Fruit fly (Drosophila melanogaster) whole organism, embryonic: Measurements from ENCODE around the gene Fic.
A peak's percentile ranks its signal among the peaks of the same experiment; 100 is the strongest.

Source experiments
- Aef1 ChIP-seq: fragments of 200-800 bp; sonication (Bioruptor generic); IDR thresholded peaks from 3 replicates; pipeline ENCODE4 v1.3.6; 2022; ENCODE audit warnings: missing biosample characterization, missing genetic modification characterization
- Atf6 ChIP-seq: fragments of 200-800 bp; sonication (Bioruptor generic); IDR thresholded peaks from 2 replicates; pipeline ENCODE4 v1.3.6; 2022; ENCODE audit warnings: missing biosample characterization, missing genetic modification characterization
- CG10274 ChIP-seq: fragments of 200-800 bp; sonication (Bioruptor generic); optimal IDR thresholded peaks from 3 replicates; lab custom pipeline; 2017; ENCODE audit warnings: missing biosample characterization, mild to moderate bottlenecking, missing genetic modification characterization
- CG10366 ChIP-seq: fragments of 200-800 bp; sonication (Bioruptor generic); IDR thresholded peaks from 2 replicates; pipeline ENCODE4 v1.3.6; 2022; ENCODE audit warnings: missing biosample characterization, missing genetic modification characterization
- CG10431 ChIP-seq: fragments of 200-800 bp; sonication (Bioruptor generic); optimal IDR thresholded peaks from 3 replicates; lab custom pipeline; 2018; ENCODE audit warnings: missing biosample characterization, mild to moderate bottlenecking, missing genetic modification characterization
- CG12155 ChIP-seq: fragments of 200-800 bp; sonication (Bioruptor generic); optimal IDR thresholded peaks from 3 replicates; lab custom pipeline; 2016; ENCODE audit warnings: missing biosample characterization, missing genetic modification characterization
- CG12769 ChIP-seq: fragments of 200-800 bp; sonication (Bioruptor generic); optimal IDR thresholded peaks from 2 replicates; lab custom pipeline; 2019; ENCODE audit warnings: missing biosample characterization, mild to moderate bottlenecking, missing genetic modification characterization, moderate library complexity
- CG1603 ChIP-seq: fragments of 200-800 bp; sonication (Bioruptor generic); optimal IDR thresholded peaks from 2 replicates; lab custom pipeline; 2019; ENCODE audit warnings: missing biosample characterization, mild to moderate bottlenecking, missing genetic modification characterization, moderate library complexity
- CG17328 ChIP-seq: fragments of 200-800 bp; sonication (Bioruptor generic); IDR thresholded peaks from 2 replicates; pipeline ENCODE4 v1.3.6; 2022; ENCODE audit warnings: missing biosample characterization, missing genetic modification characterization
- CG18476 ChIP-seq: fragments of 200-800 bp; sonication (Bioruptor generic); optimal IDR thresholded peaks from 2 replicates; lab custom pipeline; 2016; ENCODE audit warnings: missing biosample characterization, mild to moderate bottlenecking, missing genetic modification characterization
- CG31365 ChIP-seq: fragments of 200-800 bp; sonication (Bioruptor generic); optimal IDR thresholded peaks from 2 replicates; lab custom pipeline; 2018; ENCODE audit warnings: missing biosample characterization, mild to moderate bottlenecking, missing genetic modification characterization
- CG3407 ChIP-seq: fragments of 200-800 bp; sonication (Bioruptor generic); optimal IDR thresholded peaks from 2 replicates; lab custom pipeline; 2018; ENCODE audit warnings: missing biosample characterization, mild to moderate bottlenecking, missing genetic modification characterization
- CG34224 ChIP-seq: fragments of 200-800 bp; sonication (Bioruptor generic); IDR thresholded peaks from 3 replicates; pipeline ENCODE4 v1.3.6; 2022; ENCODE audit warnings: missing biosample characterization, missing genetic modification characterization; ENCODE audit not compliant: partially characterized antibody
- CG3838 ChIP-seq: fragments of 200-800 bp; sonication (Bioruptor generic); optimal IDR thresholded peaks from 3 replicates; lab custom pipeline; 2016; ENCODE audit warnings: missing biosample characterization, missing genetic modification characterization
- CG4282 ChIP-seq: fragments of 200-800 bp; sonication (Bioruptor generic); optimal IDR thresholded peaks from 2 replicates; lab custom pipeline; 2016; ENCODE audit warnings: missing biosample characterization, missing genetic modification characterization
- CG5245 ChIP-seq: fragments of 200-800 bp; sonication (Bioruptor generic); optimal IDR thresholded peaks from 3 replicates; lab custom pipeline; 2016; ENCODE audit warnings: missing biosample characterization, missing genetic modification characterization
- CG6854 ChIP-seq: fragments of 200-800 bp; sonication (Bioruptor generic); optimal IDR thresholded peaks from 3 replicates; lab custom pipeline; 2017; ENCODE audit warnings: missing biosample characterization, mild to moderate bottlenecking, missing genetic modification characterization
- CG9215 ChIP-seq: fragments of 200-800 bp; sonication (Bioruptor generic); IDR thresholded peaks from 2 replicates; pipeline ENCODE4 v1.3.6; 2022; ENCODE audit warnings: missing biosample characterization, missing genetic modification characterization
- CoRest ChIP-seq: fragments of 200-800 bp; sonication (Bioruptor generic); optimal IDR thresholded peaks from 3 replicates; lab custom pipeline; 2018; ENCODE audit warnings: missing biosample characterization, mild to moderate bottlenecking, missing genetic modification characterization, moderate library complexity
- D19B ChIP-seq: fragments of 200-800 bp; sonication (Bioruptor generic); optimal IDR thresholded peaks from 2 replicates; lab custom pipeline; 2017; ENCODE audit warnings: missing biosample characterization, mild to moderate bottlenecking, missing genetic modification characterization
- E2f1 ChIP-seq: fragments of 200-800 bp; sonication (Bioruptor generic); IDR thresholded peaks from 2 replicates; pipeline ENCODE4 v1.3.6; 2022; ENCODE audit warnings: missing biosample characterization, missing genetic modification characterization
- Gsc ChIP-seq: fragments of 200-800 bp; sonication (Bioruptor generic); IDR thresholded peaks from 2 replicates; pipeline ENCODE4 v1.3.6; 2022; ENCODE audit warnings: missing biosample characterization, missing genetic modification characterization
- Gug ChIP-seq: fragments of 200-800 bp; sonication (Bioruptor generic); IDR thresholded peaks from 4 replicates; pipeline ENCODE4 v1.3.6; 2022; ENCODE audit warnings: missing biosample characterization, missing genetic modification characterization
- MTF-1 ChIP-seq: fragments of 200-800 bp; sonication (Bioruptor generic); optimal IDR thresholded peaks from 2 replicates; lab custom pipeline; 2018; ENCODE audit warnings: missing biosample characterization, mild to moderate bottlenecking, missing genetic modification characterization, borderline replicate concordance
- Myb ChIP-seq: fragments of 200-800 bp; sonication (Bioruptor generic); optimal IDR thresholded peaks from 2 replicates; lab custom pipeline; 2016; ENCODE audit warnings: missing biosample characterization, missing genetic modification characterization
- NC2α ChIP-seq: fragments of 200-800 bp; sonication (Bioruptor generic); optimal IDR thresholded peaks from 2 replicates; lab custom pipeline; 2016; ENCODE audit warnings: missing biosample characterization, missing genetic modification characterization
- NK7.1 ChIP-seq: fragments of 200-800 bp; sonication (Bioruptor generic); optimal IDR thresholded peaks from 3 replicates; lab custom pipeline; 2016; ENCODE audit warnings: missing biosample characterization, missing genetic modification characterization
- Side ChIP-seq: fragments of 200-800 bp; sonication (Bioruptor generic); optimal IDR thresholded peaks from 2 replicates; lab custom pipeline; 2016; ENCODE audit warnings: missing biosample characterization, missing genetic modification characterization
- Six4 ChIP-seq: fragments of 200-800 bp; sonication (Bioruptor generic); optimal IDR thresholded peaks from 2 replicates; lab custom pipeline; 2016; ENCODE audit warnings: missing biosample characterization, missing genetic modification characterization
- Sry-β ChIP-seq: fragments of 200-800 bp; sonication (Bioruptor generic); optimal IDR thresholded peaks from 2 replicates; lab custom pipeline; 2018; ENCODE audit warnings: missing biosample characterization, mild to moderate bottlenecking, missing genetic modification characterization, moderate library complexity
- Vsx1 ChIP-seq: fragments of 200-800 bp; sonication (Bioruptor generic); optimal IDR thresholded peaks from 2 replicates; lab custom pipeline; 2017; ENCODE audit warnings: missing biosample characterization, mild to moderate bottlenecking, missing genetic modification characterization, missing genetic modification reagents
- ab ChIP-seq: fragments of 200-800 bp; sonication (Bioruptor generic); optimal IDR thresholded peaks from 2 replicates; lab custom pipeline; 2016; ENCODE audit warnings: missing biosample characterization, missing genetic modification characterization
- aop ChIP-seq: fragments of 200-800 bp; sonication (Bioruptor generic); IDR thresholded peaks from 2 replicates; pipeline ENCODE4 v1.3.6; 2022; ENCODE audit warnings: missing biosample characterization, missing genetic modification characterization
- ap ChIP-seq: fragments of 200-800 bp; sonication (Bioruptor generic); IDR thresholded peaks from 2 replicates; pipeline ENCODE4 v1.3.6; 2022; ENCODE audit warnings: missing biosample characterization, missing genetic modification characterization
- bowl ChIP-seq: fragments of 200-800 bp; sonication (Bioruptor generic); IDR thresholded peaks from 2 replicates; pipeline ENCODE4 v1.3.6; 2022; ENCODE audit warnings: missing biosample characterization, missing genetic modification characterization
- br ChIP-seq: fragments of >200 bp; optimal IDR thresholded peaks from 2 replicates; lab custom pipeline; 2017
- cwo ChIP-seq: fragments of 200-800 bp; sonication (Bioruptor generic); optimal IDR thresholded peaks from 3 replicates; lab custom pipeline; 2017; ENCODE audit warnings: missing biosample characterization, missing genetic modification characterization, mild to moderate bottlenecking, moderate library complexity, missing genetic modification reagents
- dpn ChIP-seq, 2 experiments: fragments of 200-800 bp; sonication (Bioruptor generic); optimal IDR thresholded peaks; 3 replicates each; lab custom pipeline; 2016; ENCODE audit warnings: missing biosample characterization in 2 of 2, missing genetic modification characterization in 2 of 2
- ewg ChIP-seq: fragments of 200-800 bp; sonication (Bioruptor generic); optimal IDR thresholded peaks from 3 replicates; lab custom pipeline; 2017; ENCODE audit warnings: mild to moderate bottlenecking, missing biosample characterization, missing genetic modification reagents, missing genetic modification characterization
- gsb ChIP-seq: fragments of 200-800 bp; sonication (Bioruptor generic); IDR thresholded peaks from 2 replicates; pipeline ENCODE4 v1.3.6; 2022; ENCODE audit warnings: missing biosample characterization, missing genetic modification characterization
- gsb-n ChIP-seq: fragments of 200-800 bp; sonication (Bioruptor generic); optimal IDR thresholded peaks from 3 replicates; lab custom pipeline; 2018; ENCODE audit warnings: missing biosample characterization, mild to moderate bottlenecking, missing genetic modification characterization
- knrl ChIP-seq: fragments of 200-800 bp; sonication (Bioruptor generic); IDR thresholded peaks from 3 replicates; pipeline ENCODE4 v1.3.6; 2022; ENCODE audit warnings: missing biosample characterization, missing genetic modification characterization; ENCODE audit not compliant: partially characterized antibody
- nerfin-2 ChIP-seq: fragments of 200-800 bp; sonication (Bioruptor generic); IDR thresholded peaks from 2 replicates; pipeline ENCODE4 v1.3.6; 2022; ENCODE audit warnings: missing biosample characterization, missing genetic modification characterization; ENCODE audit not compliant: partially characterized antibody
- nmo ChIP-seq: fragments of 200-800 bp; sonication (Bioruptor generic); optimal IDR thresholded peaks from 2 replicates; lab custom pipeline; 2018; ENCODE audit warnings: missing biosample characterization, mild to moderate bottlenecking, missing genetic modification characterization, moderate library complexity
- onecut ChIP-seq: fragments of 200-800 bp; sonication (Bioruptor generic); IDR thresholded peaks from 2 replicates; pipeline ENCODE4 v1.3.6; 2022; ENCODE audit warnings: missing biosample characterization, missing genetic modification characterization
- unc-4 ChIP-seq: fragments of 200-800 bp; sonication (Bioruptor generic); IDR thresholded peaks from 2 replicates; pipeline ENCODE4 v1.3.6; 2022; ENCODE audit warnings: missing biosample characterization, missing genetic modification characterization; ENCODE audit not compliant: partially characterized antibody
- usp ChIP-seq: fragments of >200 bp; optimal IDR thresholded peaks from 2 replicates; lab custom pipeline; 2017; ENCODE audit warnings: missing biosample characterization, missing genetic modification characterization
- vfl ChIP-seq: fragments of 200-800 bp; sonication (Bioruptor generic); optimal IDR thresholded peaks from 2 replicates; lab custom pipeline; 2016; ENCODE audit warnings: missing biosample characterization, missing genetic modification characterization
- wek ChIP-seq: fragments of 200-800 bp; sonication (Bioruptor generic); optimal IDR thresholded peaks from 3 replicates; lab custom pipeline; 2018; ENCODE audit warnings: missing biosample characterization, mild to moderate bottlenecking, missing genetic modification characterization, moderate library complexity
- zf30C ChIP-seq: fragments of 200-800 bp; sonication (Bioruptor generic); optimal IDR thresholded peaks from 3 replicates; lab custom pipeline; 2018; ENCODE audit warnings: missing biosample characterization, mild to moderate bottlenecking, missing genetic modification characterization

Gene Fic

dm6 chr2L:6455955-6456599 lies 31.9 kb downstream of the Fic start, which contains the start of gene frj (continued):
- TF ChIP-seq Gsc (GFP tag; lab: Robert Waterston, UW), result no peak
- TF ChIP-seq CG17328 (GFP tag; lab: Robert Waterston, UW), result peak; percentile 59
- peak; percentile 33 for TF ChIP-seq ab (GFP tag; lab: Kevin White, UChicago)
- TF ChIP-seq CG10366, result peak; percentile 66
- peak; percentile 38 for TF ChIP-seq Side
- TF ChIP-seq zf30C (GFP tag; lab: Kevin White, UChicago), result no peak
- no peak for TF ChIP-seq ap (GFP tag; lab: Robert Waterston, UW)
- peak; percentile 45 for TF ChIP-seq CG12155 (GFP tag; lab: Kevin White, UChicago)
- 0 out of 2 replicates have a peak, but pooled peaks have one; percentile 32 for TF ChIP-seq E2f1 (GFP tag; lab: Robert Waterston, UW)
- TF ChIP-seq CG12769, result peak; percentile 57
- no peak for TF ChIP-seq NC2α (GFP tag; lab: Kevin White, UChicago)
- TF ChIP-seq Sry-β (GFP tag; lab: Kevin White, UChicago), result no peak
- no peak for TF ChIP-seq CG31365 (tag; lab: Kevin White, UChicago)
- peak; percentile 64 for TF ChIP-seq CG9215
- peak; percentile 4 for TF ChIP-seq D19B (GFP tag; lab: Kevin White, UChicago)
- TF ChIP-seq gsb (GFP tag; lab: Robert Waterston, UW), result no peak
- TF ChIP-seq bowl, result no peak
- TF ChIP-seq CG10431 (GFP tag; lab: Kevin White, UChicago), result no peak
- no peak for TF ChIP-seq CG10274 (GFP tag; lab: Kevin White, UChicago)
- 0 out of 2 replicates have a peak, but pooled peaks have one; percentile 13 for TF ChIP-seq nerfin-2 (GFP tag; lab: Robert Waterston, UW)
- peak; percentile 80 for TF ChIP-seq CoRest (tag; lab: Kevin White, UChicago)
- TF ChIP-seq aop (GFP tag; lab: Robert Waterston, UW), result peak; percentile 31; the same call in 1 of the 2 replicates
- peak; percentile 52 for TF ChIP-seq ewg
- TF ChIP-seq CG18476 (GFP tag; lab: Kevin White, UChicago), result peak; percentile 33
- TF ChIP-seq cwo, result no peak
- TF ChIP-seq vfl (GFP tag; lab: Kevin White, UChicago), result no peak
- TF ChIP-seq CG5245 (GFP tag; lab: Kevin White, UChicago), result peak; percentile 42
- peak; percentile 54 for TF ChIP-seq CG3838 (GFP tag; lab: Kevin White, UChicago)
- peak; percentile 39 for TF ChIP-seq gsb-n
- 0 out of 2 replicates have a peak, but pooled peaks have one; percentile 8 for TF ChIP-seq Atf6
- peak; percentile 31 for TF ChIP-seq MTF-1 (GFP tag; lab: Kevin White, UChicago)
- TF ChIP-seq Gug (GFP tag; lab: Robert Waterston, UW), result peak; percentile 74; the same call in 3 of the 4 replicates
- peak; percentile 43 for TF ChIP-seq Vsx1 (GFP tag; lab: Kevin White, UChicago)
- TF ChIP-seq CG6854 (GFP tag; lab: Kevin White, UChicago), result no peak
- TF ChIP-seq Aef1 (GFP tag; lab: Robert Waterston, UW), result peak; percentile 54; the same call in 2 of the 3 replicates
- no peak for TF ChIP-seq br (lab: Kevin White, UChicago)
- no peak for TF ChIP-seq NK7.1
- TF ChIP-seq Six4 (GFP tag; lab: Kevin White, UChicago), result peak; percentile 32
- peak; percentile 76 to 79 for TF ChIP-seq dpn (GFP tag; optimal IDR thresholded peaks at IDR 0.05; lab: Kevin White, UChicago)
- TF ChIP-seq onecut (GFP tag; lab: Robert Waterston, UW), result peak; percentile 66
- peak; percentile 78 for TF ChIP-seq knrl (GFP tag; lab: Robert Waterston, UW)
- TF ChIP-seq CG1603, result peak; percentile 88
- TF ChIP-seq CG3407 (GFP tag; lab: Kevin White, UChicago), result no peak
- peak; percentile 63 for TF ChIP-seq unc-4 (GFP tag; lab: Robert Waterston, UW)
- no peak for TF ChIP-seq wek
- TF ChIP-seq CG4282 (GFP tag; lab: Kevin White, UChicago), result peak; percentile 66
- peak; percentile 87 for TF ChIP-seq nmo (GFP tag; lab: Kevin White, UChicago)
- TF ChIP-seq CG34224 (GFP tag; lab: Robert Waterston, UW), result 0 out of 3 replicates have a peak, but pooled peaks have one; percentile 38
- TF ChIP-seq usp (GFP tag; lab: Kevin White, UChicago), result no peak
- peak; percentile 69 for TF ChIP-seq Myb (GFP tag; lab: Kevin White, UChicago)
